Fruit fly (Drosophila melanogaster): ENCODE data around the gene CG12523.

The CG12523 gene

DNA sequence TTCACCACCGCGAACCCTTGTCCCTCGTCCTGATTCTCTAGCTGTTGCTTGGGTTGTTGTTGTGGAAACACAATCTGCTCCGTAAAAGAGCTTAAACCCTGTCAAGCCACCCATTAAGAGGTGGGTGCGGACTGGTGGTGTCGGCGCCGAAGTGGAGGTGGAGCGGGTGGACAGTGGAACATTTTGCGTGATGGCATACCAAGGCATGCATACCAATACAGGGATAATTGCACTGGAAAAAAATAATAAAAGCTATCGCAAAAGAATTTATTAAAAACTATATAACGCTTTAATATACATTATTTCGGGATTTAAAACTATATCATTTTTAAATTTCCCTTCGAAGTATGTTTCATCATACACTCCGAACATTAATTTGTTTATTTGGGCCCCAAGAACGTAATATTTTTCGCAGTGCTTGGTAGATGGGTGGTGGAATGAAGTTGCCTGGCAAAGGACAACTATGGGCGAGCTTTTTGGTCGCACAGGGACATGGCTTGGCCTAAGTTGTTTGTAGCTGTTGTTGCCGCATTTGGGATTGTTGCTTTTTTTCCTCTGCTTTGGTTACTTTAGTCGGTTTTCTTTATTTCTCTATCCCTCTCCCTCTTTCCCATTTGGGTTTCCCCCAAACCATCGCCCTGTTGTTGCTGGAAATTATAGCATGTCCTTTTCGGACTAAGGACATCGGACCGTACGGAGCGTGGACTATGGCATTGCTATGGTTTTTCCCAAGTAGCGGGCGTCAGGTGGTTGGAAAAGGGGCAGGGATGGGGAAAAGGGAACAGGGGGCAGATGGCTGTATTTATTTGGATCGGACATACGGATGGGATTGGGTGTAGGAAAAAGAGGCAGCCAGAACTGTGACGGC, 21.6 kb downstream of the CG12523 start:
- TF ChIP-seq p53 (GFP tag; optimal IDR thresholded peaks at IDR 0.05) (no peak), CG17829 (tag; optimal IDR thresholded peaks at IDR 0.05) (peak; percentile 65), CG7745 (tag; optimal IDR thresholded peaks at IDR 0.05) (no peak), Sox100B (GFP tag; optimal IDR thresholded peaks at IDR 0.05) (peak; percentile 71), CG13424 (tag; optimal IDR thresholded peaks at IDR 0.05) (peak; percentile 80), CkIIα-i1 (GFP tag; IDR thresholded peaks at IDR 0.05) (no peak), aop (GFP tag; IDR thresholded peaks at IDR 0.05) (no peak), MTF-1 (GFP tag; optimal IDR thresholded peaks at IDR 0.05; ENCODE audit: borderline replicate concordance) (no peak), disco-r (GFP tag; optimal IDR thresholded peaks at IDR 0.05) (peak; percentile 0), so (GFP tag; IDR thresholded peaks at IDR 0.05) (0 out of 3 replicates have a peak, but pooled peaks have one; percentile 40), crol (GFP tag; IDR thresholded peaks at IDR 0.05) (peak; percentile 58), CG2120 (GFP tag; optimal IDR thresholded peaks at IDR 0.05) (peak; percentile 86), Asciz (GFP tag; optimal IDR thresholded peaks at IDR 0.05) (peak; percentile 42), Abd-B (GFP tag; optimal IDR thresholded peaks at IDR 0.05) (peak; percentile 58), CG42726 (GFP tag; IDR thresholded peaks at IDR 0.05; ENCODE audit: partially characterized antibody) (no peak), CG18476 (GFP tag; optimal IDR thresholded peaks at IDR 0.05) (peak; percentile 60), CG15696 (tag; optimal IDR thresholded peaks at IDR 0.05) (peak; percentile 5), Usf (GFP tag; optimal IDR thresholded peaks at IDR 0.05) (peak; percentile 2), Dip3 (GFP tag; optimal IDR thresholded peaks at IDR 0.05) (peak; percentile 38), CG6654 (GFP tag; optimal IDR thresholded peaks at IDR 0.05) (no peak), hb (GFP tag; IDR thresholded peaks at IDR 0.05; ENCODE audit: partially characterized antibody) (no peak), CG4854 (GFP tag; optimal IDR thresholded peaks at IDR 0.05) (peak; percentile 61), CG6791 (GFP tag; IDR thresholded peaks at IDR 0.05; ENCODE audit: partially characterized antibody) (no peak), CG12659 (GFP tag; optimal IDR thresholded peaks at IDR 0.05) (peak; percentile 70), Side (GFP tag; optimal IDR thresholded peaks at IDR 0.05) (peak; percentile 36), nau (GFP tag; optimal IDR thresholded peaks at IDR 0.05) (peak; percentile 37), slbo (GFP tag; IDR thresholded peaks at IDR 0.05) (peak; percentile 81), tin (GFP tag; optimal IDR thresholded peaks at IDR 0.05) (peak; percentile 62), Dfd (GFP tag; optimal IDR thresholded peaks at IDR 0.05) (no peak), kah (GFP tag; optimal IDR thresholded peaks at IDR 0.05) (peak; percentile 32), Lhr (GFP tag; optimal IDR thresholded peaks at IDR 0.05) (peak; percentile 8), Camta (GFP tag; optimal IDR thresholded peaks at IDR 0.05) (no peak), yki (optimal IDR thresholded peaks at IDR 0.05) (no peak), CG7839 (tag; optimal IDR thresholded peaks at IDR 0.05) (peak; percentile 88), eve (GFP tag; optimal IDR thresholded peaks at IDR 0.05) (peak in 1 of 2 experiments; percentile 76), Sry-δ (GFP tag; optimal IDR thresholded peaks at IDR 0.05) (no peak), Dll (GFP tag; IDR thresholded peaks at IDR 0.05; ENCODE audit: partially characterized antibody) (no peak), CG7963 (GFP tag; IDR thresholded peaks at IDR 0.05; ENCODE audit: partially characterized antibody) (no peak), kni (GFP tag; optimal IDR thresholded peaks at IDR 0.05) (peak; percentile 37), CG2712 (tag; optimal IDR thresholded peaks at IDR 0.05) (peak; percentile 77), cg (GFP tag; optimal IDR thresholded peaks at IDR 0.05) (peak; percentile 25), CG10267 (tag; optimal IDR thresholded peaks at IDR 0.05) (peak; percentile 51), oc (tag; optimal IDR thresholded peaks at IDR 0.05) (peak; percentile 50), CG8359 (GFP tag; optimal IDR thresholded peaks at IDR 0.05; ENCODE audit: borderline replicate concordance) (peak; percentile 3), cwo (GFP tag; optimal IDR thresholded peaks at IDR 0.05) (peak; percentile 79), CG9437 (GFP tag; optimal IDR thresholded peaks at IDR 0.05) (peak; percentile 46), mam (GFP tag; optimal IDR thresholded peaks at IDR 0.05) (peak; percentile 42), HmgD (GFP tag; optimal IDR thresholded peaks at IDR 0.05) (no peak)
